Fruit fly (Drosophila melanogaster): Measurements from ENCODE around the gene ab.

DNA sequence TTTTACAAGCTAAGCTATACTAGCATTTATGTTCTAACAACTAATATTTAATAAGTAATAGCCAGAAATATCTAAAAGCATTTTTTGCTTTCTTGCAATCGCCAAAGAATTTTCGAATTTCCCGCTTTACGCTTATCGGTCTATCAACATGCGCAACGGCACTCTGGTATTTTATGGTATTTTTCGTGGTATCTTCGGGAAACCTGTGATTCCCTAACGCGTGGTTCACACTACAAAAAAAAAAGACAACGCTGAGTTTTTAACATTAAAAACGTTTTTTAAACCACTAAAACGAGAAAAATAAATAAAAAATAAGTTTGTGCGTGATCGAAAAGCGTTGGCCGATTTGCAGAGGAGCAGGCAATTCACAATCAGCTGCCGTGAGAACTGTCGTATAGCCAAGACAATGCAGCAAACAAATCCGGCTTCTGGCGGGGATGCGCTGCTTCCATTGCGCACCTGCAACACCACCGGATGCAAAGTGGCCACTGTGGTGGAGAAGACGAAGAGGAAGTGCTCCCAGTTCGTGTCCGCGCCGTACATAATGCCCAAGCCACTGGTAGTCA, 31.6 kb upstream of the ab start, which contains the start of gene Boh2:
- TF ChIP-seq pan (optimal IDR thresholded peaks at IDR 0.05) (no peak), CG32264 (GFP tag; optimal IDR thresholded peaks at IDR 0.05) (no peak), Dif (GFP tag; optimal IDR thresholded peaks at IDR 0.05; ENCODE audit: partially characterized antibody) (no peak), Vsx2 (GFP tag; optimal IDR thresholded peaks at IDR 0.05; ENCODE audit: partially characterized antibody) (no peak), brk (GFP tag; optimal IDR thresholded peaks at IDR 0.05) (no peak), fru (GFP tag; optimal IDR thresholded peaks at IDR 0.05) (no peak), usp (GFP tag; optimal IDR thresholded peaks at IDR 0.05) (no peak), psq (GFP tag; optimal IDR thresholded peaks at IDR 0.05) (no peak)
